Fruit fly (Drosophila melanogaster): Measurements from ENCODE around the gene NAAT1.

Gene NAAT1

DNA sequence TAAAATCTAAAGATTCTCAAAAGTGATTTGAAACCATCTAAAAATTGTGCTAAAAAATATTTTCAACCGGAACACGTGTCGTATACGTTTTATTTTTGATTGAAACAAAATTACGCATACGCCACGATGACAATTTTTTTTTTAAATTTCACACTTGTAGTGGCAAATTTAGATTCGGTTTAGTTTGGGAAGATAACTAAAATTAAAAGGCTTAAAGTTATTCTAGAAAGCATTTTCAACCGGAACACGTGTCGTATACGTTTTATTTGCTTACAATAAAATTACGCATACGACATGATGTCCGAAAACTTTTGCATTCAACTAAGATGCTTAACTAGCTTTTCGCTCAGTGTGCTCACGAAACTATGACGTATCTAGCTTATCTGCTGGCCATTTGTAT is 51.8 kb downstream of the NAAT1 start (continued):
- TF ChIP-seq cas (GFP tag; IDR thresholded peaks at IDR 0.05) (no peak), CG4424 (GFP tag; optimal IDR thresholded peaks at IDR 0.05) (peak; percentile 14), Sry-δ (GFP tag; optimal IDR thresholded peaks at IDR 0.05) (no peak), CG15269 (tag; optimal IDR thresholded peaks at IDR 0.05) (peak; percentile 7), CG8924 (tag; optimal IDR thresholded peaks at IDR 0.05) (no peak), Hr51 (GFP tag; optimal IDR thresholded peaks at IDR 0.05) (peak in 1 of 2 experiments; percentile 24), ttk (GFP tag; IDR thresholded peaks at IDR 0.05) (no peak), ash1 (GFP tag; optimal IDR thresholded peaks at IDR 0.05) (no peak), Fer2 (tag; optimal IDR thresholded peaks at IDR 0.05) (no peak), CG12942 (GFP tag; optimal IDR thresholded peaks at IDR 0.05) (no peak), esg (GFP tag; conservative IDR thresholded peaks at IDR 0.05) (no peak), dm (GFP tag; optimal IDR thresholded peaks at IDR 0.05) (no peak), dimm (GFP tag; IDR thresholded peaks at IDR 0.05) (no peak), z (GFP tag; IDR thresholded peaks at IDR 0.05) (no peak), pita (GFP tag; optimal IDR thresholded peaks at IDR 0.05) (no peak), row (GFP tag; IDR thresholded peaks at IDR 0.05) (no peak), Hr3 (GFP tag; optimal IDR thresholded peaks at IDR 0.05) (no peak), CG7963 (GFP tag; IDR thresholded peaks at IDR 0.05; ENCODE audit: partially characterized antibody) (no peak), yki (optimal IDR thresholded peaks at IDR 0.05) (no peak), Oaz (GFP tag; IDR thresholded peaks at IDR 0.05) (no peak), Ravus (GFP tag; IDR thresholded peaks at IDR 0.05) (no peak), abd-A (tag; optimal IDR thresholded peaks at IDR 0.05) (no peak), CG12744 (GFP tag; optimal IDR thresholded peaks at IDR 0.05) (peak; percentile 10), ewg (GFP tag; optimal IDR thresholded peaks at IDR 0.05) (no peak), CG11398 (GFP tag; optimal IDR thresholded peaks at IDR 0.05) (no peak), Oli (tag; optimal IDR thresholded peaks at IDR 0.05) (no peak), tup (GFP tag; optimal IDR thresholded peaks at IDR 0.05) (no peak), CG17385 (GFP tag; optimal IDR thresholded peaks at IDR 0.05) (no peak), CG9437 (GFP tag; optimal IDR thresholded peaks at IDR 0.05) (no peak), tll (GFP tag; optimal IDR thresholded peaks at IDR 0.05) (no peak), CG30403 (GFP tag; optimal IDR thresholded peaks at IDR 0.05) (peak; percentile 35), btn (GFP tag; optimal IDR thresholded peaks at IDR 0.05) (no peak), CG2678 (tag; optimal IDR thresholded peaks at IDR 0.05) (peak; percentile 24), Aef1 (GFP tag; IDR thresholded peaks at IDR 0.05) (no peak), CG8089 (GFP tag; optimal IDR thresholded peaks at IDR 0.05) (no peak), CG8290 (GFP tag; optimal IDR thresholded peaks at IDR 0.05) (no peak), CG8290 (tag; optimal IDR thresholded peaks at IDR 0.05) (no peak), sisA (GFP tag; IDR thresholded peaks at IDR 0.05) (no peak), gcm (GFP tag; optimal IDR thresholded peaks at IDR 0.05) (no peak), Side (GFP tag; optimal IDR thresholded peaks at IDR 0.05) (no peak), cad (GFP tag; optimal IDR thresholded peaks at IDR 0.05) (no peak), CG9727 (GFP tag; optimal IDR thresholded peaks at IDR 0.05) (peak; percentile 59), tx (GFP tag; optimal IDR thresholded peaks at IDR 0.05) (no peak), ind (GFP tag; optimal IDR thresholded peaks at IDR 0.05) (peak; percentile 17), bab2 (GFP tag; optimal IDR thresholded peaks at IDR 0.05) (no peak), grau (tag; optimal IDR thresholded peaks at IDR 0.05) (peak; percentile 21), pros (GFP tag; optimal IDR thresholded peaks at IDR 0.05) (no peak), Sin3A (optimal IDR thresholded peaks at IDR 0.05) (no peak), emc (GFP tag; optimal IDR thresholded peaks at IDR 0.05) (no peak), CG4617 (GFP tag; optimal IDR thresholded peaks at IDR 0.05; ENCODE audit: borderline replicate concordance) (no peak), CoRest (tag; optimal IDR thresholded peaks at IDR 0.05) (peak; percentile 41), hb (GFP tag; IDR thresholded peaks at IDR 0.05; ENCODE audit: partially characterized antibody) (no peak), pnt (GFP tag; optimal IDR thresholded peaks at IDR 0.05) (no peak)

Data from whole organism, embryonic.